Worm (Caenorhabditis elegans) whole organism, L2 larva: ENCODE data around the gene R02E12.5.

ENCODE experiments used
- Y55F3AM.14 ChIP-seq: fragments of 200-800 bp; sonication (Bioruptor generic); optimal IDR thresholded peaks from 2 replicates; lab custom pipeline; 2018; ENCODE audit warnings: mild to moderate bottlenecking, missing genetic modification characterization, missing compliant biosample characterization
- ceh-16 ChIP-seq: fragments of 150-350 bp; optimal IDR thresholded peaks from 2 replicates; lab custom pipeline; 2014; ENCODE audit warnings: missing biosample characterization, missing genetic modification characterization
- lin-39 ChIP-seq: fragments of 150-350 bp; optimal IDR thresholded peaks from 2 replicates; lab custom pipeline; 2014; ENCODE audit warnings: missing biosample characterization, missing genetic modification reagents, missing genetic modification characterization
- mab-5 ChIP-seq: fragments of 150-350 bp; optimal IDR thresholded peaks from 2 replicates; lab custom pipeline; 2014; ENCODE audit warnings: missing biosample characterization, missing genetic modification characterization
- nhr-12 ChIP-seq: fragments of 150-350 bp; optimal IDR thresholded peaks from 2 replicates; lab custom pipeline; 2014; ENCODE audit warnings: missing biosample characterization, missing genetic modification characterization
- nhr-237 ChIP-seq: fragments of 150-350 bp; optimal IDR thresholded peaks from 2 replicates; lab custom pipeline; 2014; ENCODE audit warnings: missing biosample characterization, missing genetic modification characterization
- unc-62 ChIP-seq: fragments of 150-350 bp; optimal IDR thresholded peaks from 2 replicates; lab custom pipeline; 2014; ENCODE audit warnings: missing biosample characterization, missing genetic modification reagents, missing genetic modification characterization
- ztf-11 ChIP-seq: sonication (generic microtip); optimal IDR thresholded peaks from 2 replicates; lab custom pipeline; 2017; ENCODE audit warnings: missing biosample characterization, missing genetic modification characterization

DNA sequence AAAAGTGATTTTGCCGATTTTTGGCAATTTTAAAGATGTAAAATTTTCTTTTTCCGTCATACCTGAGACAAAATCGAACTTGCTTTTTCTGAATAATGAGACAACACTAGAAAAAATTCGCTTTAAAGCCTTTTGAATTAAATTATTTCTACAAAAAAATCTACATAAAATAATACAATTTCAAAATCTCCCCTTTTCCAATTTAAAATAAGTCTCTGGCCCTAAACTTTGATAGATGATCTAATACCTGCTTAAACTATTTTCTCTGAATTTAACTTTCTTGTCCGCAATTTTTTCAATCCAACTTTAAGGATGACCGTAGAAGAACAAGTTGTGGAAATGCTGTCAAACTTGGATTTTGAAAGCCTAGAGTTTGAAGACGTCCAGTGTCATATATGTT is 6.1 kb downstream of the R02E12.5 start, which contains the start of gene R02E12.12:
- TF ChIP-seq nhr-12 (tag; lab: Kevin White, UChicago) (no peak), ztf-11 (tag; lab: Kevin White, UChicago) (no peak), mab-5 (tag; lab: Kevin White, UChicago) (no peak), nhr-237 (tag; lab: Kevin White, UChicago) (no peak), ceh-16 (no peak), Y55F3AM.14 (GFP tag; lab: Kevin White, UChicago) (no peak), unc-62 (GFP tag; lab: Kevin White, UChicago) (no peak), lin-39 (tag; lab: Kevin White, UChicago) (no peak)
